Fruit fly (Drosophila melanogaster) whole organism, embryonic: ENCODE data around the gene CG46310.

Experiments used
- Asciz ChIP-seq: fragments of 200-800 bp; sonication (Bioruptor generic); optimal IDR thresholded peaks from 2 replicates; lab custom pipeline; 2017; ENCODE audit warnings: missing biosample characterization, mild to moderate bottlenecking, missing genetic modification characterization, missing genetic modification reagents
- Atf3 ChIP-seq: fragments of 200-800 bp; sonication (Bioruptor generic); optimal IDR thresholded peaks from 3 replicates; lab custom pipeline; 2016; ENCODE audit warnings: missing biosample characterization, missing genetic modification characterization
- Bgb ChIP-seq: fragments of 200-800 bp; sonication (Bioruptor generic); IDR thresholded peaks from 2 replicates; pipeline ENCODE4 v1.3.6; 2022; ENCODE audit warnings: missing biosample characterization, missing genetic modification characterization; ENCODE audit not compliant: partially characterized antibody
- CG10147 ChIP-seq: fragments of 200-800 bp; sonication (Bioruptor generic); optimal IDR thresholded peaks from 2 replicates; lab custom pipeline; 2019; ENCODE audit warnings: missing biosample characterization, mild to moderate bottlenecking, missing genetic modification characterization, moderate library complexity
- CG10209 ChIP-seq: fragments of 200-800 bp; sonication (Bioruptor generic); optimal IDR thresholded peaks from 3 replicates; lab custom pipeline; 2017; ENCODE audit warnings: missing biosample characterization, mild to moderate bottlenecking, missing genetic modification characterization, missing genetic modification reagents
- CG1024 ChIP-seq: fragments of 200-800 bp; sonication (Bioruptor generic); IDR thresholded peaks from 2 replicates; pipeline ENCODE4 v1.3.6; 2022; ENCODE audit warnings: missing biosample characterization, missing genetic modification characterization
- CG11247 ChIP-seq: fragments of 200-800 bp; sonication (Bioruptor generic); IDR thresholded peaks from 2 replicates; pipeline ENCODE4 v1.3.6; 2022; ENCODE audit warnings: missing biosample characterization, missing genetic modification characterization
- CG12155 ChIP-seq: fragments of 200-800 bp; sonication (Bioruptor generic); optimal IDR thresholded peaks from 3 replicates; lab custom pipeline; 2016; ENCODE audit warnings: missing biosample characterization, missing genetic modification characterization
- CG12391 ChIP-seq: fragments of 200-800 bp; sonication (Bioruptor generic); optimal IDR thresholded peaks from 3 replicates; lab custom pipeline; 2018; ENCODE audit warnings: missing biosample characterization, mild to moderate bottlenecking, missing genetic modification characterization, moderate library complexity
- CG12942 ChIP-seq: fragments of 200-800 bp; sonication (Bioruptor generic); optimal IDR thresholded peaks from 3 replicates; lab custom pipeline; 2016; ENCODE audit warnings: missing biosample characterization, missing genetic modification characterization
- CG15269 ChIP-seq: fragments of 200-800 bp; sonication (Bioruptor generic); optimal IDR thresholded peaks from 2 replicates; lab custom pipeline; 2018; ENCODE audit warnings: missing biosample characterization, mild to moderate bottlenecking, missing genetic modification characterization, moderate library complexity
- CG1529 ChIP-seq: fragments of 200-800 bp; sonication (Bioruptor generic); optimal IDR thresholded peaks from 3 replicates; lab custom pipeline; 2018; ENCODE audit warnings: missing biosample characterization, missing genetic modification characterization
- CG15601 ChIP-seq: fragments of 200-800 bp; sonication (Bioruptor generic); optimal IDR thresholded peaks from 3 replicates; lab custom pipeline; 2019; ENCODE audit warnings: missing biosample characterization, mild to moderate bottlenecking, missing genetic modification characterization, moderate library complexity
- CG17359 ChIP-seq: fragments of 200-800 bp; sonication (Bioruptor generic); optimal IDR thresholded peaks from 3 replicates; lab custom pipeline; 2018; ENCODE audit warnings: missing biosample characterization, mild to moderate bottlenecking, missing genetic modification characterization, moderate library complexity
- CG17829 ChIP-seq: fragments of 200-800 bp; optimal IDR thresholded peaks from 2 replicates; lab custom pipeline; 2019; ENCODE audit warnings: missing biosample characterization, mild to moderate bottlenecking, missing genetic modification characterization, moderate library complexity
- CG18619 ChIP-seq: fragments of 200-800 bp; sonication (Bioruptor generic); optimal IDR thresholded peaks from 3 replicates; lab custom pipeline; 2017; ENCODE audit warnings: missing biosample characterization, mild to moderate bottlenecking, missing genetic modification characterization
- CG2129 ChIP-seq: fragments of 200-800 bp; sonication (Bioruptor generic); IDR thresholded peaks from 2 replicates; pipeline ENCODE4 v1.3.6; 2022; ENCODE audit warnings: missing biosample characterization, missing genetic modification characterization; ENCODE audit not compliant: partially characterized antibody
- CG31365 ChIP-seq: fragments of 200-800 bp; sonication (Bioruptor generic); optimal IDR thresholded peaks from 2 replicates; lab custom pipeline; 2018; ENCODE audit warnings: missing biosample characterization, mild to moderate bottlenecking, missing genetic modification characterization
- CG4854 ChIP-seq: fragments of 200-800 bp; sonication (Bioruptor generic); optimal IDR thresholded peaks from 2 replicates; lab custom pipeline; 2016; ENCODE audit warnings: missing biosample characterization, missing genetic modification characterization, inconsistent platforms
- CG8359 ChIP-seq: fragments of 200-800 bp; sonication (Bioruptor generic); optimal IDR thresholded peaks from 2 replicates; lab custom pipeline; 2017; ENCODE audit warnings: missing biosample characterization, mild to moderate bottlenecking, missing genetic modification characterization, borderline replicate concordance
- CG9609 ChIP-seq: fragments of 200-800 bp; sonication (Bioruptor generic); optimal IDR thresholded peaks from 3 replicates; lab custom pipeline; 2016; ENCODE audit warnings: missing biosample characterization, missing genetic modification characterization
- CHES-1-like ChIP-seq: fragments of 200-800 bp; sonication (Bioruptor generic); optimal IDR thresholded peaks from 2 replicates; lab custom pipeline; 2016; ENCODE audit warnings: missing biosample characterization, missing genetic modification characterization
- Dfd ChIP-seq, 2 experiments: fragments of >200 bp; optimal IDR thresholded peaks; 2 replicates each; lab custom pipeline; 2017; ENCODE audit warnings: missing biosample characterization in 2 of 2, missing genetic modification characterization in 2 of 2
- Hr51 ChIP-seq, 2 experiments: fragments of 200-800 bp; sonication (Bioruptor generic); optimal IDR thresholded peaks; 2 replicates in 1 of 2; 3 replicates in 1 of 2; lab custom pipeline; 2016 to 2018; ENCODE audit warnings: missing biosample characterization in 2 of 2, missing genetic modification characterization in 2 of 2, mild to moderate bottlenecking in 1 of 2, moderate library complexity in 1 of 2
- Mad ChIP-seq: fragments of 200-800 bp; sonication (Bioruptor generic); optimal IDR thresholded peaks from 2 replicates; lab custom pipeline; 2016; ENCODE audit warnings: missing biosample characterization, missing genetic modification characterization
- Nf-YA ChIP-seq: fragments of 200-800 bp; sonication (Bioruptor generic); IDR thresholded peaks from 2 replicates; pipeline ENCODE4 v1.3.6; 2022; ENCODE audit warnings: missing biosample characterization, missing genetic modification characterization
- Nf-YB ChIP-seq: fragments of 200-800 bp; sonication (Bioruptor generic); optimal IDR thresholded peaks from 3 replicates; lab custom pipeline; 2019; ENCODE audit warnings: missing biosample characterization, mild to moderate bottlenecking, missing genetic modification characterization, moderate library complexity
- Sox100B ChIP-seq: fragments of 200-800 bp; sonication (Bioruptor generic); optimal IDR thresholded peaks from 3 replicates; lab custom pipeline; 2018; ENCODE audit warnings: missing biosample characterization, mild to moderate bottlenecking, missing genetic modification characterization
- Vsx1 ChIP-seq: fragments of 200-800 bp; sonication (Bioruptor generic); optimal IDR thresholded peaks from 2 replicates; lab custom pipeline; 2017; ENCODE audit warnings: missing biosample characterization, mild to moderate bottlenecking, missing genetic modification characterization, missing genetic modification reagents
- Xbp1 ChIP-seq: fragments of 200-800 bp; sonication (Bioruptor generic); optimal IDR thresholded peaks from 3 replicates; lab custom pipeline; 2016; ENCODE audit warnings: missing biosample characterization, mild to moderate bottlenecking, missing genetic modification characterization
- ab ChIP-seq: fragments of 200-800 bp; sonication (Bioruptor generic); optimal IDR thresholded peaks from 2 replicates; lab custom pipeline; 2016; ENCODE audit warnings: missing biosample characterization, missing genetic modification characterization
- abd-A ChIP-seq: fragments of 200-800 bp; sonication (Bioruptor generic); optimal IDR thresholded peaks from 3 replicates; lab custom pipeline; 2019; ENCODE audit warnings: missing biosample characterization, mild to moderate bottlenecking, missing genetic modification characterization, moderate library complexity
- ash1 ChIP-seq: fragments of 200-800 bp; sonication (Bioruptor generic); optimal IDR thresholded peaks from 2 replicates; lab custom pipeline; 2018; ENCODE audit warnings: missing biosample characterization, mild to moderate bottlenecking, missing genetic modification characterization
- bsh ChIP-seq, 2 experiments: fragments of 200-800 bp; sonication (Bioruptor generic); optimal IDR thresholded peaks; 2 replicates each; lab custom pipeline; 2017 to 2018; ENCODE audit warnings: mild to moderate bottlenecking in 2 of 2, missing biosample characterization in 2 of 2, missing genetic modification characterization in 2 of 2, moderate library complexity in 1 of 2
- chinmo ChIP-seq: fragments of 200-800 bp; sonication (Bioruptor generic); IDR thresholded peaks from 4 replicates; pipeline ENCODE4 v1.3.6; 2022; ENCODE audit warnings: missing biosample characterization, missing genetic modification characterization; ENCODE audit not compliant: partially characterized antibody
- crp ChIP-seq, 2 experiments: fragments of 200-800 bp; sonication (Bioruptor generic); optimal IDR thresholded peaks; 2 replicates in 1 of 2; 3 replicates in 1 of 2; lab custom pipeline; 2017; ENCODE audit warnings: missing biosample characterization in 2 of 2, missing genetic modification characterization in 2 of 2, mild to moderate bottlenecking in 1 of 2, moderate library complexity in 1 of 2
- cwo ChIP-seq: fragments of 200-800 bp; sonication (Bioruptor generic); optimal IDR thresholded peaks from 3 replicates; lab custom pipeline; 2017; ENCODE audit warnings: missing biosample characterization, missing genetic modification characterization, mild to moderate bottlenecking, moderate library complexity, missing genetic modification reagents
- dimm ChIP-seq: fragments of 200-800 bp; sonication (Bioruptor generic); IDR thresholded peaks from 2 replicates; pipeline ENCODE4 v1.3.6; 2022; ENCODE audit warnings: missing biosample characterization, missing genetic modification characterization
- fd64A ChIP-seq: fragments of 200-800 bp; sonication (Bioruptor generic); optimal IDR thresholded peaks from 3 replicates; lab custom pipeline; 2018; ENCODE audit warnings: missing biosample characterization, mild to moderate bottlenecking, missing genetic modification characterization
- jumu ChIP-seq: fragments of 200-800 bp; sonication (Bioruptor generic); optimal IDR thresholded peaks from 3 replicates; lab custom pipeline; 2016; ENCODE audit warnings: missing biosample characterization, missing genetic modification characterization
- kay ChIP-seq: fragments of 200-800 bp; sonication (Bioruptor generic); optimal IDR thresholded peaks from 2 replicates; lab custom pipeline; 2016; ENCODE audit warnings: missing biosample characterization, missing genetic modification characterization
- mld ChIP-seq: fragments of 200-800 bp; sonication (Bioruptor generic); IDR thresholded peaks from 3 replicates; pipeline ENCODE4 v1.3.6; 2022; ENCODE audit warnings: missing biosample characterization, missing genetic modification characterization; ENCODE audit not compliant: partially characterized antibody
- phol ChIP-seq: fragments of 200-800 bp; sonication (Bioruptor generic); optimal IDR thresholded peaks from 3 replicates; lab custom pipeline; 2018; ENCODE audit warnings: missing biosample characterization, mild to moderate bottlenecking, missing genetic modification characterization, moderate library complexity
- pros ChIP-seq: fragments of 200-800 bp; sonication (Bioruptor generic); optimal IDR thresholded peaks from 3 replicates; lab custom pipeline; 2019; ENCODE audit warnings: missing biosample characterization, mild to moderate bottlenecking, missing genetic modification characterization, moderate library complexity
- rib ChIP-seq: fragments of 200-800 bp; sonication (Bioruptor generic); IDR thresholded peaks from 2 replicates; pipeline ENCODE4 v1.3.6; 2022; ENCODE audit warnings: missing biosample characterization, missing genetic modification characterization
- sim ChIP-seq: fragments of 200-800 bp; sonication (Bioruptor generic); IDR thresholded peaks from 2 replicates; pipeline ENCODE4 v1.3.6; 2022; ENCODE audit warnings: missing biosample characterization, missing genetic modification characterization
- sqz ChIP-seq: fragments of 200-800 bp; sonication (Bioruptor generic); optimal IDR thresholded peaks from 3 replicates; lab custom pipeline; 2018; ENCODE audit warnings: missing biosample characterization, mild to moderate bottlenecking, missing genetic modification characterization
- tna ChIP-seq: fragments of 200-800 bp; sonication (Bioruptor generic); IDR thresholded peaks from 2 replicates; pipeline ENCODE4 v1.3.6; 2022; ENCODE audit warnings: missing biosample characterization, missing genetic modification characterization; ENCODE audit not compliant: partially characterized antibody
- zfh2 ChIP-seq: fragments of 200-800 bp; sonication (Bioruptor generic); optimal IDR thresholded peaks from 2 replicates; lab custom pipeline; 2016; ENCODE audit warnings: missing biosample characterization, missing genetic modification characterization

Gene CG46310

dm6 chr3R:23211745-23212254 is 38.1 kb downstream of the CG46310 start (continued):
- TF ChIP-seq kay (GFP tag; lab: Kevin White, UChicago) (peak; percentile 13), CG12942 (GFP tag; lab: Kevin White, UChicago) (no peak), bsh (GFP tag; optimal IDR thresholded peaks at IDR 0.05; lab: Kevin White, UChicago) (peak in 1 of 2 experiments; percentile 64), CG9609 (GFP tag; lab: Kevin White, UChicago) (no peak), pros (GFP tag; lab: Kevin White, UChicago) (no peak), CG31365 (tag; lab: Kevin White, UChicago) (no peak), fd64A (GFP tag; lab: Kevin White, UChicago) (no peak), CG18619 (GFP tag; lab: Kevin White, UChicago) (peak; percentile 29), phol (tag; lab: Kevin White, UChicago) (peak; percentile 53), Xbp1 (GFP tag; lab: Kevin White, UChicago) (peak; percentile 41), CG17829 (peak; percentile 44), abd-A (tag; lab: Kevin White, UChicago) (no peak), chinmo (GFP tag; lab: Robert Waterston, UW) (no peak), Dfd (GFP tag; optimal IDR thresholded peaks at IDR 0.05; lab: Kevin White, UChicago) (no peak), CG4854 (GFP tag; lab: Kevin White, UChicago) (no peak), Nf-YB (GFP tag; lab: Kevin White, UChicago) (peak; percentile 95), sqz (GFP tag; lab: Kevin White, UChicago) (peak; percentile 12), CG10147 (GFP tag; lab: Kevin White, UChicago) (peak; percentile 61), CG15269 (tag; lab: Kevin White, UChicago) (peak; percentile 46), CG15601 (tag; lab: Kevin White, UChicago) (peak; percentile 51), Vsx1 (GFP tag; lab: Kevin White, UChicago) (peak; percentile 6), tna (GFP tag; lab: Robert Waterston, UW) (no peak), Sox100B (GFP tag; lab: Kevin White, UChicago) (peak; percentile 61), mld (GFP tag; lab: Robert Waterston, UW) (no peak), Nf-YA (GFP tag; lab: Robert Waterston, UW) (no peak; the same call in 1 of the 2 replicates), CG1024 (GFP tag; lab: Robert Waterston, UW) (no peak), zfh2 (GFP tag; lab: Kevin White, UChicago) (peak; percentile 22), CG8359 (GFP tag; lab: Kevin White, UChicago) (peak; percentile 24), CG10209 (GFP tag; lab: Kevin White, UChicago) (peak; percentile 30), Atf3 (no peak), rib (GFP tag; lab: Robert Waterston, UW) (no peak), jumu (GFP tag; lab: Kevin White, UChicago) (peak; percentile 54), Asciz (no peak), ab (GFP tag; lab: Kevin White, UChicago) (no peak), Bgb (GFP tag; lab: Robert Waterston, UW) (no peak), CG12391 (tag; lab: Kevin White, UChicago) (peak; percentile 64), CG1529 (peak; percentile 18), CG17359 (tag; lab: Kevin White, UChicago) (peak; percentile 55), dimm (GFP tag; lab: Robert Waterston, UW) (no peak), crp (GFP tag; optimal IDR thresholded peaks at IDR 0.05; lab: Kevin White, UChicago) (no peak), cwo (GFP tag; lab: Kevin White, UChicago) (peak; percentile 65), CG12155 (GFP tag; lab: Kevin White, UChicago) (peak; percentile 41), ash1 (GFP tag; lab: Kevin White, UChicago) (no peak), CG2129 (GFP tag; lab: Robert Waterston, UW) (no peak), sim (GFP tag; lab: Robert Waterston, UW) (no peak), Mad (GFP tag; lab: Kevin White, UChicago) (peak; percentile 27), CHES-1-like (GFP tag; lab: Kevin White, UChicago) (no peak), CG11247 (GFP tag; lab: Robert Waterston, UW) (peak; percentile 20; the same call in 1 of the 2 replicates), Hr51 (GFP tag; optimal IDR thresholded peaks at IDR 0.05; lab: Kevin White, UChicago) (peak in 1 of 2 experiments; percentile 40)
